Worm (Caenorhabditis elegans) whole organism, L3 larva: ENCODE measurements around the gene pigm-1.

Experiments
- aly-2 ChIP-seq: fragments of 150-350 bp; optimal IDR thresholded peaks from 2 replicates; lab custom pipeline; 2014; ENCODE audit warnings: missing biosample characterization, missing genetic modification characterization
- ama-1 ChIP-seq: fragments of 150-350 bp; optimal IDR thresholded peaks from 2 replicates; lab custom pipeline; 2018
- ceh-28 ChIP-seq: fragments of 150-350 bp; optimal IDR thresholded peaks from 2 replicates; lab custom pipeline; 2014; ENCODE audit warnings: missing biosample characterization, missing genetic modification reagents, missing genetic modification characterization
- egl-5 ChIP-seq: fragments of 150-350 bp; optimal IDR thresholded peaks from 2 replicates; lab custom pipeline; 2017; ENCODE audit warnings: missing biosample characterization, missing genetic modification reagents, missing genetic modification characterization, inconsistent platforms
- elt-1 ChIP-seq: fragments of 150-350 bp; optimal IDR thresholded peaks from 2 replicates; lab custom pipeline; 2014; ENCODE audit warnings: missing biosample characterization, missing genetic modification characterization
- elt-2 ChIP-seq: sonication (generic microtip); optimal IDR thresholded peaks from 2 replicates; lab custom pipeline; 2016; ENCODE audit warnings: missing genetic modification reagents, mild to moderate bottlenecking, missing genetic modification characterization, missing compliant biosample characterization
- elt-3 ChIP-seq, 3 experiments: fragments of 150-350 bp in 1 of 3; sonication (generic microtip) in 2 of 3; optimal IDR thresholded peaks; 2 replicates in 2 of 3; 4 replicates in 1 of 3; lab custom pipeline; 2014 to 2017; ENCODE audit warnings: missing biosample characterization in 3 of 3, missing genetic modification characterization in 3 of 3
- eor-1 ChIP-seq, 2 experiments: fragments of 150-350 bp; optimal IDR thresholded peaks; 2 replicates each; lab custom pipeline; 2014 to 2018; ENCODE audit warnings: missing biosample characterization in 2 of 2, missing genetic modification characterization in 2 of 2
- fkh-10 ChIP-seq: sonication (generic microtip); optimal IDR thresholded peaks from 2 replicates; lab custom pipeline; 2017; ENCODE audit warnings: missing biosample characterization, missing genetic modification reagents, missing genetic modification characterization
- jun-1 ChIP-seq: fragments of 150-350 bp; optimal IDR thresholded peaks from 2 replicates; lab custom pipeline; 2014; ENCODE audit warnings: missing biosample characterization, missing genetic modification reagents, missing genetic modification characterization
- lin-15B ChIP-seq: fragments of 150-350 bp; optimal IDR thresholded peaks from 2 replicates; lab custom pipeline; 2014; ENCODE audit warnings: missing biosample characterization, missing genetic modification characterization
- lin-39 ChIP-seq: fragments of 150-350 bp; optimal IDR thresholded peaks from 2 replicates; lab custom pipeline; 2018; ENCODE audit warnings: missing biosample characterization, missing genetic modification reagents, missing genetic modification characterization
- lsy-12 ChIP-seq: sonication (generic microtip); optimal IDR thresholded peaks from 2 replicates; lab custom pipeline; 2016; ENCODE audit warnings: mild to moderate bottlenecking, missing genetic modification characterization, missing compliant biosample characterization
- mdl-1 ChIP-seq: fragments of 150-350 bp; optimal IDR thresholded peaks from 2 replicates; lab custom pipeline; 2014; ENCODE audit warnings: missing biosample characterization, missing genetic modification characterization
- mml-1 ChIP-seq: fragments of 150-350 bp; sonication (generic microtip); optimal IDR thresholded peaks from 3 replicates; lab custom pipeline; 2014; ENCODE audit warnings: missing biosample characterization, missing genetic modification characterization
- nfya-1 ChIP-seq: sonication (generic microtip); optimal IDR thresholded peaks from 2 replicates; lab custom pipeline; 2017; ENCODE audit warnings: missing genetic modification characterization, mild to moderate bottlenecking, missing compliant biosample characterization, antibody characterized with exemption, moderate library complexity; ENCODE audit not compliant: insufficient read depth
- nhr-11 ChIP-seq: fragments of 150-350 bp; optimal IDR thresholded peaks from 2 replicates; lab custom pipeline; 2014; ENCODE audit warnings: missing biosample characterization, missing genetic modification characterization
- nhr-12 ChIP-seq: fragments of 150-350 bp; optimal IDR thresholded peaks from 2 replicates; lab custom pipeline; 2014; ENCODE audit warnings: missing biosample characterization, missing genetic modification characterization
- nhr-23 ChIP-seq: fragments of 150-350 bp; optimal IDR thresholded peaks from 2 replicates; lab custom pipeline; 2014; ENCODE audit warnings: missing biosample characterization, missing genetic modification reagents, missing genetic modification characterization
- nhr-25 ChIP-seq: sonication (generic microtip); optimal IDR thresholded peaks from 2 replicates; lab custom pipeline; 2017; ENCODE audit warnings: missing biosample characterization, missing genetic modification characterization
- nhr-28 ChIP-seq: fragments of 150-350 bp; optimal IDR thresholded peaks from 2 replicates; lab custom pipeline; 2014; ENCODE audit warnings: missing biosample characterization, missing genetic modification characterization
- nhr-43 ChIP-seq: sonication (generic microtip); optimal IDR thresholded peaks from 2 replicates; lab custom pipeline; 2016; ENCODE audit warnings: mild to moderate bottlenecking, missing genetic modification characterization, missing compliant biosample characterization; ENCODE audit not compliant: poor library complexity, severe bottlenecking
- nhr-67 ChIP-seq: fragments of 150-350 bp; optimal IDR thresholded peaks from 2 replicates; lab custom pipeline; 2014; ENCODE audit warnings: missing biosample characterization, missing genetic modification characterization
- nhr-77 ChIP-seq: fragments of 150-350 bp; optimal IDR thresholded peaks from 2 replicates; lab custom pipeline; 2014; ENCODE audit warnings: missing biosample characterization, missing genetic modification characterization
- pqm-1 ChIP-seq: fragments of 150-350 bp; optimal IDR thresholded peaks from 2 replicates; lab custom pipeline; 2017; ENCODE audit warnings: missing biosample characterization, missing genetic modification characterization, inconsistent platforms
- sea-2 ChIP-seq: fragments of 150-350 bp; sonication (generic microtip); optimal IDR thresholded peaks from 4 replicates; lab custom pipeline; 2014; ENCODE audit warnings: missing biosample characterization, missing genetic modification reagents, missing genetic modification characterization
- snpc-4 ChIP-seq: fragments of 150-350 bp; optimal IDR thresholded peaks from 2 replicates; lab custom pipeline; 2014; ENCODE audit warnings: missing biosample characterization, missing genetic modification characterization
- unc-39 ChIP-seq: sonication (generic microtip); optimal IDR thresholded peaks from 4 replicates; lab custom pipeline; 2017; ENCODE audit warnings: missing biosample characterization, missing genetic modification characterization
- unc-62 ChIP-seq: fragments of 150-350 bp; sonication (generic microtip); optimal IDR thresholded peaks from 4 replicates; lab custom pipeline; 2014; ENCODE audit warnings: missing biosample characterization, missing genetic modification reagents, missing genetic modification characterization
- zag-1 ChIP-seq: fragments of 150-350 bp; optimal IDR thresholded peaks from 2 replicates; lab custom pipeline; 2014; ENCODE audit warnings: missing biosample characterization, missing genetic modification characterization
- ztf-4 ChIP-seq: fragments of 150-350 bp; optimal IDR thresholded peaks from 2 replicates; lab custom pipeline; 2014; ENCODE audit warnings: missing biosample characterization, missing genetic modification characterization

The pigm-1 gene

ce11 chrII:11351599-11351998 lies 3.4 kb downstream of the pigm-1 start, which contains the start of gene clh-2:
clh-2 (plus strand) TSS chrII:11351899.
- TF ChIP-seq lin-39: no peak
- no peak for TF ChIP-seq snpc-4 (tag; lab: Kevin White, UChicago)
- TF ChIP-seq nhr-28: no peak
- TF ChIP-seq nhr-12 (tag; lab: Kevin White, UChicago): no peak
- TF ChIP-seq zag-1 (tag; lab: Kevin White, UChicago): no peak
- no peak for TF ChIP-seq jun-1 (tag; lab: Kevin White, UChicago)
- no peak for TF ChIP-seq nhr-77 (tag; lab: Kevin White, UChicago)
- TF ChIP-seq nhr-67: no peak
- no peak for TF ChIP-seq nhr-23
- no peak for TF ChIP-seq lsy-12 (tag; lab: Kevin White, UChicago)
- TF ChIP-seq elt-1: no peak
- TF ChIP-seq elt-3 (tag; optimal IDR thresholded peaks at IDR 0.05; lab: Kevin White, UChicago): no peak
- no peak for TF ChIP-seq ztf-4 (tag; lab: Kevin White, UChicago)
- TF ChIP-seq unc-39: no peak
- TF ChIP-seq mdl-1 (tag; lab: Kevin White, UChicago): no peak

DNA sequence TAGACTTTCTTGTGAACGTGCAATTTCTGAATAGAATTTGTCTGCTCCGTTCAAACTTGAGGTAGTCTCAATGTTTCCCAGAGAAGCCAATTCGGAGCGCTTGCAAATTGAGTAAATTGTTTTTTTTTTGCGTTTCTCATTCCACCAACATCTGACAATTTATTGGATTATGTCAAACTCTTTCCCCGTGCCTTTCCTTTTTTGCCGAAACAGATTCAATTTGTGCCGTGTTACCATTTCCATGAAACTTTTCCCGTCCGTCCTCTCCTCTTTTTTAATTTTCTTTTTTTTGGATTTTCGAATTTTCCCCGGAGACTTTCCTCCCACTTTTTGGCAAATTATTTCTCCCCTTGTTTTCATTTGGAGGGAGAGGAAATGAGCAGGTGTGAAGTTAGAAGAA lies 5.2 kb downstream of the pigm-1 start:
- no peak for TF ChIP-seq nhr-11
- TF ChIP-seq unc-62 (GFP tag; lab: Kevin White, UChicago): no peak
- TF ChIP-seq ceh-28 (tag; lab: Kevin White, UChicago): no peak
- no peak for TF ChIP-seq eor-1 (tag; optimal IDR thresholded peaks at IDR 0.05; lab: Kevin White, UChicago)
- TF ChIP-seq nhr-77 (tag; lab: Kevin White, UChicago): no peak

DNA sequence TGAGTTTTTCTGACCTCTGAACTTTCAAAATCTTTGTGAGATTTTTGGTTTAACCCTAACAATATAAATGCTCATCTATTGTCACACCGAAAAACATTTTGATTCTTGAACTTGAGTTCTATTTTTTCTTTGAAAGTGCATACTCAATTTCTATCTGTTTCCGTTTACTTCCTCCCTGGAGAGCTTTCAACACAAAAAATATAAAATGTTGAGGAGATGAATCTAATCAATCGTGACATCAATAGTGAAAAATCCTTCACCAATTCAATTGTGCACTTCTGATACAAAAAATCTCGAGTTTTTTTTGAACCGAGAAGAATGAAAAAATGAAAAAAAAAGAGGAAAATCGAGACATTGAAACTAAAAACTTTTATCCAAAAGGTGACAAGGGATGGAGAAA lies 13.5 kb downstream of the pigm-1 start:
- TF ChIP-seq fkh-10 (GFP tag; lab: Kevin White, UChicago): peak; percentile 95
- TF ChIP-seq nhr-77 (tag; lab: Kevin White, UChicago): no peak

ce11 chrII:11371981-11372380 lies 23.7 kb downstream of the pigm-1 start, which contains the start of gene C33B4.2:
C33B4.2 (minus strand) TSS chrII:11372145.
- TF ChIP-seq elt-1 (no peak), nhr-43 (peak; percentile 84)

DNA sequence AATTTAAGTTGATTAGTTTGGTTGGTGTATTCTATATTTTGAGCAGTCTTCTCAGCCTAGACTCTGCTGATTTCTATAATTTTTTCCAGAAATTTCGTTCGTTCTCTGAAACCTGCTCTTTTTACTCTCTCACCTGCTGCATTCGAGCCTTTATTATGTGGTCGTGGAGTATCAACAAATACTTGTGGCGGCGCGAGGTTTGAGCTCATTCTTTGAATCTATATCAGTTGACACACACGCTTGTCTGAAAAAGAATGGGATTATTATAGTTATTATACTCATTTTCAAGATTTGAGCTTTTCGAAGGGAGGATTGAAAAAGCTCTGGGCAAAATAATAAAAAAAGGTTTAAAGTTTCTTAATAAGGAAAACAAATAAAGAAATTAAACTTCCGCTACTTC lies 27.8 kb downstream of the pigm-1 start:
- no peak for TF ChIP-seq mdl-1 (tag; lab: Kevin White, UChicago)
- no peak for TF ChIP-seq sea-2 (GFP tag; lab: Kevin White, UChicago)
- TF ChIP-seq aly-2 (tag; lab: Kevin White, UChicago): no peak
- TF ChIP-seq, all 47 proteins: peak for 0

DNA sequence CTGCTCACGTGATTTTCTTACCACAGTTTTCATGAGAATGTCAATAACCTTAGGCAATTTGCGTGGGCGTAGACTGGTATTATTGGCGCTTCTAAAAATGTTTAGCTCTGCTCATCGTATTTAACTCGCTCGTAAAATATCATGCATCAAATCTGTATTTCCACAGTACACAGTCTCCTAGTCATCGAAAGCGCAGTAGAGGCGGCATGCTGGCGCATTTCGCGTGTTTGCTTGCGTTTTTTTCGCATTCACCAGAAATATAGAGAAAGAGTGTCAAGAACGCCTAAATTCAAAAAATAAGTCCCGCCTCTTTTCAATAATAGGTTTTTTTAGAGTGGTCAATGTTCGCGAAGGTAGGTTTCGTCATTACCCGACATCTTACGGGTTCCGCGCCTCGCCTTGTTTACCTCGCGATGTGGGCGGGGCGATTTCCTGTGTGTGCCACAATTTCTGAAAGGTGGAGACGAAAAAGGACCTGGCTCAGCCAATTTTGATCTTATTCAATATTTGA lies 28.4 kb downstream of the pigm-1 start:
- peak; percentile 61 for TF ChIP-seq lin-15B (tag; lab: Kevin White, UChicago)
- TF ChIP-seq fkh-10 (GFP tag; lab: Kevin White, UChicago): no peak
- peak; percentile 57 for TF ChIP-seq elt-2 (tag; lab: Kevin White, UChicago)
- TF ChIP-seq snpc-4 (tag; lab: Kevin White, UChicago): peak; percentile 93
- TF ChIP-seq nhr-23: peak; percentile 45
- no peak for TF ChIP-seq mml-1 (tag; lab: Kevin White, UChicago)
- peak; percentile 74 for TF ChIP-seq lsy-12 (tag; lab: Kevin White, UChicago)
- TF ChIP-seq ceh-28 (tag; lab: Kevin White, UChicago): no peak
- peak; percentile 91 for TF ChIP-seq ama-1 (lab: Kevin White, UChicago)
- no peak for TF ChIP-seq egl-5 (tag; lab: Kevin White, UChicago)
- TF ChIP-seq nhr-25 (tag; lab: Kevin White, UChicago): peak; percentile 4
- peak; percentile 53 for TF ChIP-seq nhr-43
- peak; percentile 52 for TF ChIP-seq nfya-1 (tag; lab: Kevin White, UChicago)
- peak; percentile 51 for TF ChIP-seq pqm-1
- TF ChIP-seq, all 47 proteins: peak for 10
